Worm (Caenorhabditis elegans) whole organism, mixed stage, embryonic: Measurements from ENCODE around the gene srxa-8.

Experiments used
- blmp-1 ChIP-seq: fragments of 150-350 bp; optimal IDR thresholded peaks from 2 replicates; lab custom pipeline; 2014; ENCODE audit warnings: missing biosample characterization, missing genetic modification characterization
- ces-1 ChIP-seq: fragments of 150-350 bp; optimal IDR thresholded peaks from 2 replicates; lab custom pipeline; 2014; ENCODE audit warnings: missing biosample characterization, missing genetic modification reagents, missing genetic modification characterization
- lin-13 ChIP-seq: fragments of 150-350 bp; optimal IDR thresholded peaks from 2 replicates; lab custom pipeline; 2014; ENCODE audit warnings: missing biosample characterization, missing genetic modification characterization
- pha-4 ChIP-seq: fragments of 150-350 bp; optimal IDR thresholded peaks from 2 replicates; lab custom pipeline; 2018; ENCODE audit warnings: missing biosample characterization, missing genetic modification reagents, missing genetic modification characterization
- sem-2 ChIP-seq: fragments of 200-800 bp; sonication (Bioruptor generic); optimal IDR thresholded peaks from 2 replicates; lab custom pipeline; 2018; ENCODE audit warnings: mild to moderate bottlenecking, missing genetic modification characterization, missing compliant biosample characterization

- no peak for TF ChIP-seq pha-4
- no peak for TF ChIP-seq sem-2 (GFP tag; lab: Kevin White, UChicago)
- no peak for TF ChIP-seq blmp-1 (tag; lab: Kevin White, UChicago)
- no peak for TF ChIP-seq ces-1
- TF ChIP-seq lin-13 (tag; lab: Kevin White, UChicago): no peak
Measured at ce11 chrX:13325039-13325438, 16.4 kb upstream of the srxa-8 start.
